Fruit fly (Drosophila melanogaster) Kc167 (cell line): ENCODE data around the gene Rab35.
"Not testable (repeated sequence)": the region's sequence is repeated elsewhere in the genome, so short reads cannot be mapped to it uniquely, and the experiment has no call there.

ENCODE experiments used
- Myc ChIP-seq: fragments of >200 bp; optimal IDR thresholded peaks from 2 replicates; lab custom pipeline; 2017; ENCODE audit warnings: missing external identifiers
- Sin3A ChIP-seq: fragments of >200 bp; optimal IDR thresholded peaks from 2 replicates; lab custom pipeline; 2018; ENCODE audit warnings: missing external identifiers
- h ChIP-seq: fragments of >200 bp; optimal IDR thresholded peaks from 3 replicates; lab custom pipeline; 2018; ENCODE audit warnings: missing external identifiers
- insv ChIP-seq: fragments of >200 bp; optimal IDR thresholded peaks from 3 replicates; lab custom pipeline; 2018; ENCODE audit warnings: missing external identifiers
- psq ChIP-seq: fragments of >200 bp; optimal IDR thresholded peaks from 2 replicates; lab custom pipeline; 2017; ENCODE audit warnings: missing external identifiers
- ttk ChIP-seq: sonication (Bioruptor generic); optimal IDR thresholded peaks from 2 replicates; lab custom pipeline; 2017; ENCODE audit warnings: missing external identifiers

Gene Rab35

DNA sequence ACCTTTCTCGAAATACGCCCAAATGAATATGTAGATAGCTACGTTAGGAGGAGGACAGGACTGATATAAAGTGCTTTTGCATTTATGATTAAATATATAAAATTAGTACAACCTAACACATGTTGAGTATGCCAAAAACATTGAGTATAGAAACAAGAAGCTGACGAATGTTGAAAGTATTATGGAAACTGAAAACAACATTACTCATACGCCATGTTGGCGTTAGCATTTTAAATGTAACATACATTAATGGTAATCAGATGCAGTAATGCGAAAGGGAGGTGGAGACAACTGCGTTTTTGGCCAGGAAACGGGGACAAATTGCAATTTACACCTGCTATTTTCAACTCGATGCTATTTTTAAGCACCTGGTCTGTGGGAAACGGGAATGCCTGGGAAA, 1.2 kb downstream of the Rab35 start:
- TF ChIP-seq insv (lab: Kevin White, UChicago), result no peak
- no peak for TF ChIP-seq ttk
- TF ChIP-seq Sin3A (lab: Kevin White, UChicago), result no peak
- TF ChIP-seq psq, result no peak
- no peak for TF ChIP-seq h (lab: Kevin White, UChicago)
- no peak for TF ChIP-seq Myc (lab: Kevin White, UChicago)

DNA sequence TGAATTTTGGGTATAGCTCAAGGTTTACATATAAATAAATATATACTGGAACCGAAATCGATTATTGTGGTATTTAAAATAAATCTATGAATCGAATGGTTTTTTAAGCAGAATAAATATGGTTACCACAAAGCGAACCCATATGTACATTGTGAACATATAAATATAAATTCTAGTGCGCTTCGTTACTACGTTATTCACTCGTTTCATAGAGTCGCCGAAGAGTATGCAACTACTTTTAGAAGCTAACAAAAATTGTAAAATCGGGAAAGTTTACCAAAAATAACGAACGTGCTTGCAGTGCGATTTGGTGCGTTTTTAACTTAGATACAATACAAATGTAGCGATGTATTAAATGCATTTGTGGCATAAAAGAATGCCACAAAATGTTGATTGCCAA, 3.7 kb downstream of the Rab35 start:
- no peak for TF ChIP-seq insv (lab: Kevin White, UChicago)
- TF ChIP-seq ttk, result no peak
- no peak for TF ChIP-seq Myc (lab: Kevin White, UChicago)
- no peak for TF ChIP-seq psq
- no peak for TF ChIP-seq Sin3A (lab: Kevin White, UChicago)
- no peak for TF ChIP-seq h (lab: Kevin White, UChicago)

dm6 chrX:20147693-20148174, 11.9 kb downstream of the Rab35 start, which contains the start of gene aspr:
TSS of gene aspr (plus strand) at chrX:20148124.
- TF ChIP-seq Myc (lab: Kevin White, UChicago) (no peak), h (lab: Kevin White, UChicago) (no peak), ttk (no peak), insv (lab: Kevin White, UChicago) (no peak), Sin3A (lab: Kevin White, UChicago) (no peak), psq (no peak)

DNA sequence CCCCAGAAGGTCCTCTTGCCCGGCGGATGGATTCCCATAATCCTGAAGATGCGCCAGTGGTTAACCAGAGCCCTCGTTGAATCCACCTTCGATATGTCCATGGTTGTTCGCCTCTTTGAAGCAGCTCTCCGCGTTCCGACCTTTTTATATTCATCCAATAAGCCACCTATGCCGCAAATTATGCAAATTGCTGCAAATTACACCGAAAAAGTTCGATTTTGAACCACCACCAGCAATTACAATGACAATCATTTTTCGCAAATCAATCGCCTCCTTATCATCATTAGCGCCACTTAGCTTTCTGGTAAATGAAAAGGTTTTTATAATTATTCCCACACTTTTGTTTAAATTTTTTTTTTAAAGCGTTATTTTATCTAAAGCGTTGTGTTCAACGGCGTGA, 16.6 kb downstream of the Rab35 start, which contains the start of gene Or19a:
Or19a (minus strand) TSS at position 101 of the 400 bp plus-strand sequence.
- TF ChIP-seq insv (lab: Kevin White, UChicago); Sin3A (lab: Kevin White, UChicago); psq: not testable (repeated sequence)

- TF ChIP-seq h (lab: Kevin White, UChicago) (no peak), psq (no peak), Myc (lab: Kevin White, UChicago) (no peak), insv (lab: Kevin White, UChicago) (no peak), ttk (no peak), Sin3A (lab: Kevin White, UChicago) (no peak)
Observed at dm6 chrX:20140710-20141109, 19.0 kb downstream of the Rab35 start, which contains the start of gene CG34332. TSS of gene CG34332 (plus strand) at chrX:20141010.

- TF ChIP-seq insv (lab: Kevin White, UChicago) (no peak), Myc (lab: Kevin White, UChicago) (no peak), Sin3A (lab: Kevin White, UChicago) (no peak), ttk (no peak), h (lab: Kevin White, UChicago) (no peak), psq (no peak)
Observed at dm6 chrX:20139493-20139892, 20.2 kb downstream of the Rab35 start, which contains the start of gene CG42583. TSS of gene CG42583 (plus strand) at chrX:20139793.

DNA sequence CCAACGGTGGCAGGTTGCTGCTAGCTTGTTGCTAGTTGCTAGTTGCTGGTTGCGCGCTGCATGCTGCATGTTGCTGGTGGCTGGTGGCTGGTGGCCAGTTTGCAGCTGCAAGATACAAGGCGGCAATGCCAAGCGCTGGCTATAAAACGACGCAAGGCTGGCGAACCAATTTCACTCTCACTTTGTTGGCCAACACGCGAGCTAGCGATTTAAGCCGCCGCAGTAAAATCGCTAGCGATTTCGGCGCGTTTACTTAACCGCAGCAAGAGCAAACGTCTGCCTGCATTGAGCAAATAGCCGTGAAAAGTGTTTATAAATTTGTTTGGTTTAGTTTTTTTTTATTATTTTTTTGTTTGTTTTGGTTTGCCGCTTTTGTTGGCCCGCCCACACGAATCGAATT, 26.2 kb downstream of the Rab35 start, which contains the start of gene CG15322:
CG15322 (plus strand) TSS at position 148 of the 400 bp plus-strand sequence.
- TF ChIP-seq Sin3A (lab: Kevin White, UChicago), result no peak
- TF ChIP-seq psq, result no peak
- no peak for TF ChIP-seq ttk
- TF ChIP-seq Myc (lab: Kevin White, UChicago), result no peak
- no peak for TF ChIP-seq h (lab: Kevin White, UChicago)
- TF ChIP-seq insv (lab: Kevin White, UChicago), result no peak

DNA sequence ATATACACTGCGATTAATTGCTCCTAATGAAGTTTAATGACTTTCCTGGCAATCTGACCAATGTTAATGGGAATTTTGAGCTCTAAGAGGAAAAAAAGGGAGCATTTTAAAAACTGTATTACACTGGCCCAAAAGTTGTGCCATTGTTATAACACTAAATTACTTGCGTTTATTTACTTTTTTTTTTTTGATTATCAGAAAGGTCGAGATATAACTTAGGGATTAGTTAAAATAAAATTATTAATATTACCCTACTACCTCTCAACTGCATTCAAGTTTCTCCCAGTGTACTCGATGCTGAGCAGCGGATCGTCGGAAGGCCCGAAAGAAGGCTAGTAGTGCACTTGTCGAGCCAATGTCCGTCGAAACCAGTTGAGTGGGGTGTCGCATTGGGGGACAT, 29.2 kb downstream of the Rab35 start:
- TF ChIP-seq insv (lab: Kevin White, UChicago) (no peak), h (lab: Kevin White, UChicago) (no peak), psq (no peak), Sin3A (lab: Kevin White, UChicago) (no peak), Myc (lab: Kevin White, UChicago) (no peak), ttk (no peak)

dm6 chrX:20129554-20129953, 30.1 kb downstream of the Rab35 start:
- no peak for TF ChIP-seq Sin3A (lab: Kevin White, UChicago)
- TF ChIP-seq insv (lab: Kevin White, UChicago), result no peak
- no peak for TF ChIP-seq psq
- TF ChIP-seq Myc (lab: Kevin White, UChicago), result no peak
- TF ChIP-seq h (lab: Kevin White, UChicago), result no peak
- no peak for TF ChIP-seq ttk

dm6 chrX:20122153-20122552, 37.5 kb downstream of the Rab35 start, which contains the start of gene CG34331:
TSS of gene CG34331 (plus strand) at chrX:20122453.
- TF ChIP-seq insv (lab: Kevin White, UChicago), result no peak
- TF ChIP-seq ttk, result no peak
- no peak for TF ChIP-seq Myc (lab: Kevin White, UChicago)
- TF ChIP-seq h (lab: Kevin White, UChicago), result no peak
- no peak for TF ChIP-seq Sin3A (lab: Kevin White, UChicago)
- no peak for TF ChIP-seq psq

dm6 chrX:20110475-20110874, 49.2 kb downstream of the Rab35 start, which contains the start of gene karr:
TSS of gene karr (minus strand) at chrX:20110575.
- no peak for TF ChIP-seq insv (lab: Kevin White, UChicago)
- TF ChIP-seq psq, result no peak
- no peak for TF ChIP-seq Sin3A (lab: Kevin White, UChicago)
- no peak for TF ChIP-seq h (lab: Kevin White, UChicago)
- no peak for TF ChIP-seq Myc (lab: Kevin White, UChicago)
- no peak for TF ChIP-seq ttk
